Worm (Caenorhabditis elegans): ENCODE measurements around the gene F21C10.19.

ce11 chrV:9141297-9141696, 10.4 kb downstream of the F21C10.19 start, which contains the start of gene pitr-3:
- TF ChIP-seq tbx-37 (GFP tag; conservative IDR thresholded peaks at IDR 0.05) (no peak), ceh-36 (tag; optimal IDR thresholded peaks at IDR 0.05) (no peak), hmg-4 (GFP tag; optimal IDR thresholded peaks at IDR 0.05) (no peak), sea-1 (GFP tag; conservative IDR thresholded peaks at IDR 0.05) (no peak), hmbx-1 (tag; optimal IDR thresholded peaks at IDR 0.05) (no peak)
